Fruit fly (Drosophila melanogaster) whole organism, embryonic: ENCODE data around the gene RunxB.
A peak's percentile ranks its signal among the peaks of the same experiment; 100 is the strongest.

Experiments
- Adf1 ChIP-seq: fragments of 200-800 bp; sonication (Bioruptor generic); IDR thresholded peaks from 2 replicates; pipeline ENCODE4 v1.3.6; 2022; ENCODE audit warnings: missing biosample characterization, missing genetic modification characterization
- Asciz ChIP-seq: fragments of 200-800 bp; sonication (Bioruptor generic); optimal IDR thresholded peaks from 2 replicates; lab custom pipeline; 2017; ENCODE audit warnings: missing biosample characterization, mild to moderate bottlenecking, missing genetic modification characterization, missing genetic modification reagents
- Atf-2 ChIP-seq: fragments of 200-800 bp; sonication (Bioruptor generic); optimal IDR thresholded peaks from 2 replicates; lab custom pipeline; 2016; ENCODE audit warnings: missing biosample characterization, missing genetic modification characterization
- Bteb2 ChIP-seq: fragments of 200-800 bp; sonication (Bioruptor generic); optimal IDR thresholded peaks from 2 replicates; lab custom pipeline; 2016; ENCODE audit warnings: missing biosample characterization, missing genetic modification characterization
- CG10321 ChIP-seq: fragments of 200-800 bp; sonication (Bioruptor generic); IDR thresholded peaks from 2 replicates; pipeline ENCODE4 v1.3.6; 2022; ENCODE audit warnings: missing biosample characterization, missing genetic modification characterization
- CG11723 ChIP-seq: fragments of 200-800 bp; sonication (Bioruptor generic); optimal IDR thresholded peaks from 2 replicates; lab custom pipeline; 2017; ENCODE audit warnings: missing biosample characterization, mild to moderate bottlenecking, missing genetic modification characterization
- CG1233 ChIP-seq: fragments of 200-800 bp; sonication (Bioruptor generic); optimal IDR thresholded peaks from 4 replicates; lab custom pipeline; 2018; ENCODE audit warnings: missing biosample characterization, mild to moderate bottlenecking, missing genetic modification characterization
- CG12391 ChIP-seq: fragments of 200-800 bp; sonication (Bioruptor generic); optimal IDR thresholded peaks from 3 replicates; lab custom pipeline; 2018; ENCODE audit warnings: missing biosample characterization, mild to moderate bottlenecking, missing genetic modification characterization, moderate library complexity
- CG12942 ChIP-seq: fragments of 200-800 bp; sonication (Bioruptor generic); optimal IDR thresholded peaks from 3 replicates; lab custom pipeline; 2016; ENCODE audit warnings: missing biosample characterization, missing genetic modification characterization
- CG1603 ChIP-seq: fragments of 200-800 bp; sonication (Bioruptor generic); optimal IDR thresholded peaks from 2 replicates; lab custom pipeline; 2019; ENCODE audit warnings: missing biosample characterization, mild to moderate bottlenecking, missing genetic modification characterization, moderate library complexity
- CG17186 ChIP-seq: fragments of 200-800 bp; sonication (Bioruptor generic); optimal IDR thresholded peaks from 3 replicates; lab custom pipeline; 2017; ENCODE audit warnings: missing biosample characterization, missing genetic modification reagents, missing genetic modification characterization
- CG17612 ChIP-seq: fragments of 200-800 bp; sonication (Bioruptor generic); IDR thresholded peaks from 2 replicates; pipeline ENCODE4 v1.3.6; 2022; ENCODE audit warnings: missing biosample characterization, missing genetic modification characterization
- CG17829 ChIP-seq: fragments of 200-800 bp; optimal IDR thresholded peaks from 2 replicates; lab custom pipeline; 2019; ENCODE audit warnings: missing biosample characterization, mild to moderate bottlenecking, missing genetic modification characterization, moderate library complexity
- CG17912 ChIP-seq: fragments of 200-800 bp; sonication (Bioruptor generic); optimal IDR thresholded peaks from 2 replicates; lab custom pipeline; 2018; ENCODE audit warnings: missing biosample characterization, mild to moderate bottlenecking, missing genetic modification characterization
- CG1832 ChIP-seq: fragments of 200-800 bp; sonication (Bioruptor generic); optimal IDR thresholded peaks from 2 replicates; lab custom pipeline; 2017; ENCODE audit warnings: missing biosample characterization, mild to moderate bottlenecking, missing genetic modification characterization, inconsistent platforms
- CG18764 ChIP-seq: fragments of 200-800 bp; sonication (Bioruptor generic); optimal IDR thresholded peaks from 3 replicates; lab custom pipeline; 2016; ENCODE audit warnings: missing biosample characterization, missing genetic modification characterization
- CG2199 ChIP-seq: fragments of 200-800 bp; sonication (Bioruptor generic); IDR thresholded peaks from 3 replicates; pipeline ENCODE4 v1.3.6; 2022; ENCODE audit warnings: missing biosample characterization, missing genetic modification characterization
- CG3995 ChIP-seq: fragments of 200-800 bp; sonication (Bioruptor generic); optimal IDR thresholded peaks from 3 replicates; lab custom pipeline; 2016; ENCODE audit warnings: missing biosample characterization, missing genetic modification characterization
- CG5953 ChIP-seq: fragments of 200-800 bp; sonication (Bioruptor generic); IDR thresholded peaks from 2 replicates; pipeline ENCODE4 v1.3.6; 2022; ENCODE audit warnings: missing biosample characterization, missing genetic modification characterization
- CG7928 ChIP-seq: fragments of 200-800 bp; sonication (Bioruptor generic); optimal IDR thresholded peaks from 2 replicates; lab custom pipeline; 2017; ENCODE audit warnings: missing biosample characterization, mild to moderate bottlenecking, missing genetic modification characterization
- CG9876 ChIP-seq: fragments of 200-800 bp; sonication (Bioruptor generic); optimal IDR thresholded peaks from 2 replicates; lab custom pipeline; 2016; ENCODE audit warnings: missing biosample characterization, missing genetic modification characterization
- CoRest ChIP-seq: fragments of 200-800 bp; sonication (Bioruptor generic); optimal IDR thresholded peaks from 3 replicates; lab custom pipeline; 2018; ENCODE audit warnings: missing biosample characterization, mild to moderate bottlenecking, missing genetic modification characterization, moderate library complexity
- D19A ChIP-seq: fragments of 200-800 bp; optimal IDR thresholded peaks from 3 replicates; lab custom pipeline; 2019; ENCODE audit warnings: missing biosample characterization, mild to moderate bottlenecking, missing genetic modification characterization, moderate library complexity
- Hr3 ChIP-seq: fragments of 200-800 bp; sonication (Bioruptor generic); optimal IDR thresholded peaks from 3 replicates; lab custom pipeline; 2016; ENCODE audit warnings: missing biosample characterization, missing genetic modification characterization
- Hr51 ChIP-seq, 2 experiments: fragments of 200-800 bp; sonication (Bioruptor generic); optimal IDR thresholded peaks; 2 replicates in 1 of 2; 3 replicates in 1 of 2; lab custom pipeline; 2016 to 2018; ENCODE audit warnings: missing biosample characterization in 2 of 2, missing genetic modification characterization in 2 of 2, mild to moderate bottlenecking in 1 of 2, moderate library complexity in 1 of 2
- MESR4 ChIP-seq: fragments of 200-800 bp; sonication (Bioruptor generic); optimal IDR thresholded peaks from 2 replicates; lab custom pipeline; 2018; ENCODE audit warnings: missing biosample characterization, mild to moderate bottlenecking, missing genetic modification characterization, moderate library complexity
- Med ChIP-seq: fragments of 200-800 bp; sonication (Bioruptor generic); peaks from one replicate; lab custom pipeline; 2016; ENCODE audit warnings: missing biosample characterization, missing genetic modification characterization, mild to moderate bottlenecking, inconsistent platforms, moderate library complexity
- Meics ChIP-seq: fragments of 200-800 bp; sonication (Bioruptor generic); optimal IDR thresholded peaks from 2 replicates; lab custom pipeline; 2017; ENCODE audit warnings: missing biosample characterization, mild to moderate bottlenecking, missing genetic modification characterization
- Oaz ChIP-seq: fragments of 200-800 bp; sonication (Bioruptor generic); IDR thresholded peaks from 2 replicates; pipeline ENCODE4 v1.3.6; 2022; ENCODE audit warnings: missing biosample characterization, missing genetic modification characterization
- Sin3A ChIP-seq: fragments of >200 bp; optimal IDR thresholded peaks from 2 replicates; lab custom pipeline; 2018
- Sox102F ChIP-seq: fragments of 200-800 bp; sonication (Bioruptor generic); optimal IDR thresholded peaks from 2 replicates; lab custom pipeline; 2018; ENCODE audit warnings: missing biosample characterization, mild to moderate bottlenecking, missing genetic modification characterization, moderate library complexity
- Stat92E ChIP-seq, 3 experiments: fragments of >200 bp in 2 of 3; fragments of 200-800 bp in 1 of 3; sonication (Bioruptor generic) in 1 of 3; optimal IDR thresholded peaks; 2 replicates each; lab custom pipeline; 2017 to 2019; ENCODE audit warnings: missing biosample characterization in 3 of 3, missing genetic modification characterization in 3 of 3, mild to moderate bottlenecking in 1 of 3, moderate library complexity in 1 of 3
- ap ChIP-seq: fragments of 200-800 bp; sonication (Bioruptor generic); IDR thresholded peaks from 2 replicates; pipeline ENCODE4 v1.3.6; 2022; ENCODE audit warnings: missing biosample characterization, missing genetic modification characterization
- chm ChIP-seq: fragments of 200-800 bp; sonication (Bioruptor generic); IDR thresholded peaks from 2 replicates; pipeline ENCODE4 v1.3.6; 2022; ENCODE audit warnings: missing biosample characterization, missing genetic modification characterization
- dmrt11E ChIP-seq: fragments of 200-800 bp; sonication (Bioruptor generic); optimal IDR thresholded peaks from 3 replicates; lab custom pipeline; 2018; ENCODE audit warnings: missing biosample characterization, mild to moderate bottlenecking, missing genetic modification characterization, moderate library complexity
- gce ChIP-seq: fragments of 200-800 bp; sonication (Bioruptor generic); IDR thresholded peaks from 3 replicates; pipeline ENCODE4 v1.3.6; 2022; ENCODE audit warnings: missing biosample characterization, missing genetic modification characterization
- gem ChIP-seq: fragments of 200-800 bp; sonication (Bioruptor generic); optimal IDR thresholded peaks from 2 replicates; lab custom pipeline; 2019; ENCODE audit warnings: missing biosample characterization, mild to moderate bottlenecking, missing genetic modification characterization, moderate library complexity
- lilli ChIP-seq: fragments of 200-800 bp; sonication (Bioruptor generic); optimal IDR thresholded peaks from 3 replicates; lab custom pipeline; 2016; ENCODE audit warnings: missing biosample characterization, missing genetic modification characterization
- lov ChIP-seq, 2 experiments: fragments of 200-800 bp in 1 of 2; fragments of >200 bp in 1 of 2; sonication (Bioruptor generic) in 1 of 2; IDR thresholded peaks in 1 of 2; optimal IDR thresholded peaks in 1 of 2; 2 replicates in 1 of 2; 3 replicates in 1 of 2; pipeline versions ENCODE4 v1.3.6 to Lab custom; 2017 to 2022; ENCODE audit warnings: missing biosample characterization in 1 of 2, missing genetic modification characterization in 1 of 2
- mirr ChIP-seq: fragments of 200-800 bp; sonication (Bioruptor generic); optimal IDR thresholded peaks from 3 replicates; lab custom pipeline; 2018; ENCODE audit warnings: missing biosample characterization, mild to moderate bottlenecking, missing genetic modification characterization
- sens ChIP-seq: fragments of 200-800 bp; sonication (Bioruptor generic); peaks from one replicate; lab custom pipeline; 2016; ENCODE audit warnings: missing biosample characterization, missing genetic modification characterization
- slou ChIP-seq: fragments of 200-800 bp; sonication (Bioruptor generic); optimal IDR thresholded peaks from 3 replicates; lab custom pipeline; 2016; ENCODE audit warnings: missing biosample characterization, missing genetic modification characterization
- sug ChIP-seq: fragments of 200-800 bp; optimal IDR thresholded peaks from 2 replicates; lab custom pipeline; 2019; ENCODE audit warnings: missing biosample characterization, mild to moderate bottlenecking, missing genetic modification characterization, moderate library complexity
- vfl ChIP-seq: fragments of 200-800 bp; sonication (Bioruptor generic); optimal IDR thresholded peaks from 2 replicates; lab custom pipeline; 2016; ENCODE audit warnings: missing biosample characterization, missing genetic modification characterization
- zen ChIP-seq: fragments of 200-800 bp; sonication (Bioruptor generic); optimal IDR thresholded peaks from 3 replicates; lab custom pipeline; 2018; ENCODE audit warnings: missing biosample characterization, mild to moderate bottlenecking, missing genetic modification characterization, moderate library complexity

Gene RunxB

DNA sequence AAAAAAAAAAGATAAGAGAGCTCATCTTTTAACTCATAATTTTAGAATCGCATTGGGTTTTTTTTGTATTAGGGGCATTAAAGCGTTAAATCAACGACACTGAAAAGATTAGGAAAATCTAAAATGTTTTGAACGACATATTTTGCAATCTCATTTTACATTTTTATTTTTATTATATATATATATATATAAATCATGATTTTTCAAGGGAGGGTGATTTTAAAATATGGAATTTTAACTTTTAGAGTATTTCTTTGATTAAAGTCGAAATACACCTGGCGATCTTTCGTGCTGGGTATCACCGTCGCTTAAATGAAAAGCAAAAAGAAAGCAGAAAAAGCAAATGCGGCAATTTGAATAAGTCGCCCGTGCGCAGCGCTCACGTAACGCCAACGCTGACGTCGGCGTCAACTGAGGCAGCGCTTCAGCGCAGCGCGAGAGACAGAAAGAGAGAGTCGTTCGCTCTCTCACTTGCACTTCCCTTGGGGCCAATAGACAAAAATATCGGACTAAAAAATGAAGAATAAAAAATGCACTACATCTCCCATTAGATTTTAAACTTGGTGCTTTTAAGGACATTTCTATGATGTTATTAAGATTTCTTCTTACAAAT is 48.8 kb upstream of the RunxB start (continued):
- TF ChIP-seq CG12942: no peak
- TF ChIP-seq Hr3 (GFP tag; lab: Kevin White, UChicago): peak; percentile 14
- TF ChIP-seq ap (GFP tag; lab: Robert Waterston, UW): no peak
- TF ChIP-seq CG5953 (GFP tag; lab: Robert Waterston, UW): no peak
- no peak for TF ChIP-seq lilli
- TF ChIP-seq Adf1: peak; percentile 90
- no peak for TF ChIP-seq Med (GFP tag; lab: Kevin White, UChicago)
- TF ChIP-seq mirr (GFP tag; lab: Kevin White, UChicago): no peak
- peak; percentile 68 for TF ChIP-seq Sox102F (GFP tag; lab: Kevin White, UChicago)
- no peak for TF ChIP-seq CG1603
- no peak for TF ChIP-seq CG10321 (GFP tag; lab: Robert Waterston, UW)
- TF ChIP-seq CG1233: no peak
- no peak for TF ChIP-seq vfl
- no peak for TF ChIP-seq Oaz (GFP tag; lab: Robert Waterston, UW)
- TF ChIP-seq Bteb2 (GFP tag; lab: Kevin White, UChicago): no peak
- no peak for TF ChIP-seq CG2199
- TF ChIP-seq gem: peak; percentile 49
- no peak for TF ChIP-seq gce (GFP tag; lab: Robert Waterston, UW)
- no peak for TF ChIP-seq CG3995 (GFP tag; lab: Kevin White, UChicago)
- no peak for TF ChIP-seq CG11723 (GFP tag; lab: Kevin White, UChicago)
- no peak for TF ChIP-seq Asciz
- TF ChIP-seq lov (optimal IDR thresholded peaks at IDR 0.05; lab: Kevin White, UChicago): no peak
- 0 out of 3 replicates have a peak, but pooled peaks have one; percentile 36 for TF ChIP-seq lov (GFP tag; IDR thresholded peaks at IDR 0.05; lab: Robert Waterston, UW)
- TF ChIP-seq CG18764 (GFP tag; lab: Kevin White, UChicago): no peak
- TF ChIP-seq CG1832 (GFP tag; lab: Kevin White, UChicago): peak; percentile 68
- no peak for TF ChIP-seq CG17912 (GFP tag; lab: Kevin White, UChicago)
- no peak for TF ChIP-seq slou (GFP tag; lab: Kevin White, UChicago)
- no peak for TF ChIP-seq CG9876 (GFP tag; lab: Kevin White, UChicago)
- TF ChIP-seq CG17186 (GFP tag; lab: Kevin White, UChicago): no peak
- TF ChIP-seq Stat92E (GFP tag; optimal IDR thresholded peaks at IDR 0.05; lab: Kevin White, UChicago): no peak
- no peak for TF ChIP-seq chm

dm6 chrX:20489995-20490393 is 48.3 kb upstream of the RunxB start:
- TF ChIP-seq Sin3A (no peak), CG17612 (no peak), gem (peak; percentile 35), CG7928 (no peak), Meics (GFP tag; lab: Kevin White, UChicago) (peak; percentile 27), CG12391 (tag; lab: Kevin White, UChicago) (no peak), D19A (tag; lab: Kevin White, UChicago) (peak; percentile 51), zen (tag; lab: Kevin White, UChicago) (no peak), Adf1 (no peak), Hr51 (GFP tag; optimal IDR thresholded peaks at IDR 0.05; lab: Kevin White, UChicago) (no peak), CoRest (tag; lab: Kevin White, UChicago) (no peak), dmrt11E (tag; lab: Kevin White, UChicago) (no peak), CG17829 (tag; lab: Kevin White, UChicago) (no peak), sug (tag; lab: Kevin White, UChicago) (no peak), Atf-2 (GFP tag; lab: Kevin White, UChicago) (no peak), sens (GFP tag; lab: Kevin White, UChicago) (peak; percentile 60), MESR4 (GFP tag; lab: Kevin White, UChicago) (no peak)
- TF ChIP-seq, all 482 proteins: peak for 4
